Fruit fly (Drosophila melanogaster) whole organism, embryonic: ENCODE data around the gene CG5641.

Source experiments
- ATbp ChIP-seq: fragments of 200-800 bp; sonication (Bioruptor generic); optimal IDR thresholded peaks from 2 replicates; lab custom pipeline; 2017; ENCODE audit warnings: missing biosample characterization, mild to moderate bottlenecking, missing genetic modification characterization, missing genetic modification reagents
- Ada2b ChIP-seq: fragments of 200-800 bp; sonication (Bioruptor generic); IDR thresholded peaks from 2 replicates; pipeline ENCODE4 v1.3.6; 2022; ENCODE audit warnings: missing biosample characterization, missing genetic modification characterization
- C15 ChIP-seq: fragments of 200-800 bp; sonication (Bioruptor generic); IDR thresholded peaks from 3 replicates; pipeline ENCODE4 v1.3.6; 2022; ENCODE audit warnings: missing biosample characterization, missing genetic modification characterization
- CG11695 ChIP-seq: fragments of 200-800 bp; sonication (Bioruptor generic); IDR thresholded peaks from 3 replicates; pipeline ENCODE4 v1.3.6; 2022; ENCODE audit warnings: missing biosample characterization, missing genetic modification characterization
- CG12659 ChIP-seq: fragments of 200-800 bp; sonication (Bioruptor generic); optimal IDR thresholded peaks from 3 replicates; lab custom pipeline; 2017; ENCODE audit warnings: mild to moderate bottlenecking, missing biosample characterization, missing genetic modification reagents, missing genetic modification characterization
- CG13287 ChIP-seq: fragments of 200-800 bp; sonication (Bioruptor generic); IDR thresholded peaks from 2 replicates; pipeline ENCODE4 v1.3.6; 2022; ENCODE audit warnings: missing biosample characterization, missing genetic modification characterization; ENCODE audit not compliant: partially characterized antibody
- CG17186 ChIP-seq: fragments of 200-800 bp; sonication (Bioruptor generic); optimal IDR thresholded peaks from 3 replicates; lab custom pipeline; 2017; ENCODE audit warnings: missing biosample characterization, missing genetic modification reagents, missing genetic modification characterization
- CG17912 ChIP-seq: fragments of 200-800 bp; sonication (Bioruptor generic); optimal IDR thresholded peaks from 2 replicates; lab custom pipeline; 2018; ENCODE audit warnings: missing biosample characterization, mild to moderate bottlenecking, missing genetic modification characterization
- CG1792 ChIP-seq: fragments of 200-800 bp; sonication (Bioruptor generic); optimal IDR thresholded peaks from 2 replicates; lab custom pipeline; 2016; ENCODE audit warnings: missing biosample characterization, missing genetic modification characterization
- CG31365 ChIP-seq: fragments of 200-800 bp; sonication (Bioruptor generic); optimal IDR thresholded peaks from 2 replicates; lab custom pipeline; 2018; ENCODE audit warnings: missing biosample characterization, mild to moderate bottlenecking, missing genetic modification characterization
- CG31388 ChIP-seq: fragments of 200-800 bp; sonication (Bioruptor generic); optimal IDR thresholded peaks from 2 replicates; lab custom pipeline; 2016; ENCODE audit warnings: missing biosample characterization, missing genetic modification characterization
- CG3163 ChIP-seq: fragments of 200-800 bp; sonication (Bioruptor generic); optimal IDR thresholded peaks from 3 replicates; lab custom pipeline; 2016; ENCODE audit warnings: missing biosample characterization, missing genetic modification characterization
- CG4617 ChIP-seq: fragments of 200-800 bp; sonication (Bioruptor generic); optimal IDR thresholded peaks from 3 replicates; lab custom pipeline; 2016; ENCODE audit warnings: missing biosample characterization, missing genetic modification characterization, borderline replicate concordance
- CG8944 ChIP-seq: fragments of 200-800 bp; sonication (Bioruptor generic); optimal IDR thresholded peaks from 3 replicates; lab custom pipeline; 2016; ENCODE audit warnings: missing biosample characterization, missing genetic modification characterization
- CG9437 ChIP-seq: fragments of 200-800 bp; sonication (Bioruptor generic); optimal IDR thresholded peaks from 2 replicates; lab custom pipeline; 2018; ENCODE audit warnings: missing biosample characterization, mild to moderate bottlenecking, missing genetic modification characterization
- CG9932 ChIP-seq: fragments of 200-800 bp; sonication (Bioruptor generic); IDR thresholded peaks from 2 replicates; pipeline ENCODE4 v1.3.6; 2022; ENCODE audit warnings: missing biosample characterization, missing genetic modification characterization
- CTCF ChIP-seq: fragments of 200-800 bp; sonication (Bioruptor generic); optimal IDR thresholded peaks from 2 replicates; lab custom pipeline; 2017; ENCODE audit warnings: missing biosample characterization, mild to moderate bottlenecking, missing genetic modification characterization, moderate library complexity
- Dll ChIP-seq: fragments of 200-800 bp; sonication (Bioruptor generic); IDR thresholded peaks from 4 replicates; pipeline ENCODE4 v1.3.6; 2022; ENCODE audit warnings: missing biosample characterization, missing genetic modification characterization; ENCODE audit not compliant: partially characterized antibody
- E2f1 ChIP-seq: fragments of 200-800 bp; sonication (Bioruptor generic); IDR thresholded peaks from 2 replicates; pipeline ENCODE4 v1.3.6; 2022; ENCODE audit warnings: missing biosample characterization, missing genetic modification characterization
- Ets97D ChIP-seq: fragments of 200-800 bp; sonication (Bioruptor generic); optimal IDR thresholded peaks from 3 replicates; lab custom pipeline; 2016; ENCODE audit warnings: missing biosample characterization, missing genetic modification characterization
- Fer1 ChIP-seq: fragments of 200-800 bp; sonication (Bioruptor generic); optimal IDR thresholded peaks from 2 replicates; lab custom pipeline; 2017; ENCODE audit warnings: missing biosample characterization, mild to moderate bottlenecking, missing genetic modification characterization
- Fer2 ChIP-seq: fragments of 200-800 bp; sonication (Bioruptor generic); optimal IDR thresholded peaks from 2 replicates; lab custom pipeline; 2018; ENCODE audit warnings: missing biosample characterization, mild to moderate bottlenecking, missing genetic modification characterization, moderate library complexity
- H2.0 ChIP-seq: fragments of 200-800 bp; sonication (Bioruptor generic); IDR thresholded peaks from 2 replicates; pipeline ENCODE4 v1.3.6; 2022; ENCODE audit warnings: missing biosample characterization, missing genetic modification characterization
- NFAT ChIP-seq: fragments of 200-800 bp; sonication (Bioruptor generic); IDR thresholded peaks from 2 replicates; pipeline ENCODE4 v1.3.6; 2022; ENCODE audit warnings: missing biosample characterization, missing genetic modification characterization
- Nf-YC ChIP-seq: fragments of 200-800 bp; optimal IDR thresholded peaks from 3 replicates; lab custom pipeline; 2019; ENCODE audit warnings: missing biosample characterization, mild to moderate bottlenecking, missing genetic modification characterization, moderate library complexity
- PHDP ChIP-seq: fragments of 200-800 bp; sonication (Bioruptor generic); optimal IDR thresholded peaks from 3 replicates; lab custom pipeline; 2018; ENCODE audit warnings: missing biosample characterization, mild to moderate bottlenecking, missing genetic modification characterization, moderate library complexity
- Scr ChIP-seq: fragments of 200-800 bp; sonication (Bioruptor generic); IDR thresholded peaks from 2 replicates; pipeline ENCODE4 v1.3.6; 2022; ENCODE audit warnings: missing biosample characterization, missing genetic modification characterization; ENCODE audit not compliant: partially characterized antibody
- Sox102F ChIP-seq: fragments of 200-800 bp; sonication (Bioruptor generic); optimal IDR thresholded peaks from 2 replicates; lab custom pipeline; 2018; ENCODE audit warnings: missing biosample characterization, mild to moderate bottlenecking, missing genetic modification characterization, moderate library complexity
- TFAM ChIP-seq: fragments of 200-800 bp; sonication (Bioruptor generic); optimal IDR thresholded peaks from 2 replicates; lab custom pipeline; 2017; ENCODE audit warnings: missing biosample characterization, missing genetic modification characterization, inconsistent platforms
- Usf ChIP-seq: fragments of 200-800 bp; sonication (Bioruptor generic); optimal IDR thresholded peaks from 2 replicates; lab custom pipeline; 2017; ENCODE audit warnings: missing genotype, missing biosample characterization, missing genetic modification characterization
- Xbp1 ChIP-seq: fragments of 200-800 bp; sonication (Bioruptor generic); optimal IDR thresholded peaks from 3 replicates; lab custom pipeline; 2016; ENCODE audit warnings: missing biosample characterization, mild to moderate bottlenecking, missing genetic modification characterization
- Xrp1 ChIP-seq: fragments of 200-800 bp; sonication (Bioruptor generic); IDR thresholded peaks from 2 replicates; pipeline ENCODE4 v1.3.6; 2022; ENCODE audit warnings: missing biosample characterization, missing genetic modification characterization
- crp ChIP-seq, 2 experiments: fragments of 200-800 bp; sonication (Bioruptor generic); optimal IDR thresholded peaks; 2 replicates in 1 of 2; 3 replicates in 1 of 2; lab custom pipeline; 2017; ENCODE audit warnings: missing biosample characterization in 2 of 2, missing genetic modification characterization in 2 of 2, mild to moderate bottlenecking in 1 of 2, moderate library complexity in 1 of 2
- da ChIP-seq: fragments of 200-800 bp; sonication (Bioruptor generic); optimal IDR thresholded peaks from 2 replicates; lab custom pipeline; 2016; ENCODE audit warnings: missing biosample characterization, missing genetic modification characterization
- gcm ChIP-seq: fragments of 200-800 bp; sonication (Bioruptor generic); optimal IDR thresholded peaks from 2 replicates; lab custom pipeline; 2019; ENCODE audit warnings: missing biosample characterization, mild to moderate bottlenecking, missing genetic modification characterization, moderate library complexity
- gt ChIP-seq: fragments of 200-800 bp; sonication (Bioruptor generic); IDR thresholded peaks from 2 replicates; pipeline ENCODE4 v1.3.6; 2022; ENCODE audit warnings: missing biosample characterization, missing genetic modification characterization
- h ChIP-seq: fragments of >200 bp; optimal IDR thresholded peaks from 2 replicates; lab custom pipeline; 2017
- her ChIP-seq: fragments of 200-800 bp; sonication (Bioruptor generic); optimal IDR thresholded peaks from 2 replicates; lab custom pipeline; 2016; ENCODE audit warnings: missing biosample characterization, missing genetic modification characterization
- hth ChIP-seq: fragments of >200 bp; optimal IDR thresholded peaks from 2 replicates; lab custom pipeline; 2017; ENCODE audit warnings: inconsistent platforms
- kay ChIP-seq: fragments of 200-800 bp; sonication (Bioruptor generic); optimal IDR thresholded peaks from 2 replicates; lab custom pipeline; 2016; ENCODE audit warnings: missing biosample characterization, missing genetic modification characterization
- lab ChIP-seq: fragments of 200-800 bp; sonication (Bioruptor generic); optimal IDR thresholded peaks from 3 replicates; lab custom pipeline; 2017; ENCODE audit warnings: missing biosample characterization, missing genetic modification characterization, mild to moderate bottlenecking, moderate library complexity, missing genetic modification reagents
- lmd ChIP-seq: fragments of 200-800 bp; sonication (Bioruptor generic); IDR thresholded peaks from 2 replicates; pipeline ENCODE4 v1.3.6; 2022; ENCODE audit warnings: missing biosample characterization, missing genetic modification characterization
- lola ChIP-seq, 3 experiments: fragments of >200 bp in 2 of 3; fragments of 200-800 bp in 1 of 3; sonication (Bioruptor generic) in 1 of 3; optimal IDR thresholded peaks; 2 replicates each; lab custom pipeline; 2017 to 2019; ENCODE audit warnings: missing biosample characterization in 3 of 3, missing genetic modification characterization in 3 of 3, mild to moderate bottlenecking in 1 of 3, moderate library complexity in 1 of 3
- nerfin-1 ChIP-seq: fragments of 200-800 bp; sonication (Bioruptor generic); optimal IDR thresholded peaks from 3 replicates; lab custom pipeline; 2019; ENCODE audit warnings: missing biosample characterization, mild to moderate bottlenecking, missing genetic modification characterization, moderate library complexity
- nom ChIP-seq: fragments of 200-800 bp; sonication (Bioruptor generic); optimal IDR thresholded peaks from 2 replicates; lab custom pipeline; 2017; ENCODE audit warnings: missing biosample characterization, missing genetic modification characterization, mild to moderate bottlenecking, moderate library complexity, missing genetic modification reagents
- phol ChIP-seq: fragments of 200-800 bp; sonication (Bioruptor generic); optimal IDR thresholded peaks from 3 replicates; lab custom pipeline; 2018; ENCODE audit warnings: missing biosample characterization, mild to moderate bottlenecking, missing genetic modification characterization, moderate library complexity
- seq ChIP-seq: fragments of 200-800 bp; sonication (Bioruptor generic); IDR thresholded peaks from 2 replicates; pipeline ENCODE4 v1.3.6; 2022; ENCODE audit warnings: missing biosample characterization, missing genetic modification characterization
- sisA ChIP-seq: fragments of 200-800 bp; sonication (Bioruptor generic); IDR thresholded peaks from 2 replicates; pipeline ENCODE4 v1.3.6; 2022; ENCODE audit warnings: missing biosample characterization, missing genetic modification characterization
- slbo ChIP-seq: fragments of 200-800 bp; sonication (Bioruptor generic); IDR thresholded peaks from 2 replicates; pipeline ENCODE4 v1.3.6; 2022; ENCODE audit warnings: missing biosample characterization, missing genetic modification characterization
- slp2 ChIP-seq: fragments of 200-800 bp; sonication (Bioruptor generic); optimal IDR thresholded peaks from 2 replicates; lab custom pipeline; 2016; ENCODE audit warnings: missing biosample characterization, missing genetic modification characterization
- sr ChIP-seq: fragments of 200-800 bp; sonication (Bioruptor generic); IDR thresholded peaks from 3 replicates; pipeline ENCODE4 v1.3.6; 2022; ENCODE audit warnings: missing biosample characterization, missing genetic modification characterization
- yki ChIP-seq: fragments of >200 bp; optimal IDR thresholded peaks from 3 replicates; lab custom pipeline; 2018

The CG5641 gene

dm6 chr3R:12402935-12403334, 26.1 kb downstream of the CG5641 start (continued):
- TF ChIP-seq Dll (GFP tag; lab: Robert Waterston, UW) (peak; percentile 72), CG31388 (GFP tag; lab: Kevin White, UChicago) (peak; percentile 97), CG9437 (peak; percentile 92), yki (no peak), Fer2 (tag; lab: Kevin White, UChicago) (peak; percentile 97), Nf-YC (tag; lab: Kevin White, UChicago) (peak; percentile 92), C15 (peak; percentile 87), TFAM (GFP tag; lab: Kevin White, UChicago) (peak; percentile 94), sisA (peak; percentile 89), CG13287 (GFP tag; lab: Robert Waterston, UW) (peak; percentile 71; the same call in 1 of the 2 replicates), h (lab: Kevin White, UChicago) (no peak), sr (GFP tag; lab: Robert Waterston, UW) (peak; percentile 83), kay (GFP tag; lab: Kevin White, UChicago) (peak; percentile 89), CG3163 (GFP tag; lab: Kevin White, UChicago) (peak; percentile 75), gcm (GFP tag; lab: Kevin White, UChicago) (peak; percentile 98), Xbp1 (peak; percentile 97), E2f1 (GFP tag; lab: Robert Waterston, UW) (peak; percentile 95), da (GFP tag; lab: Kevin White, UChicago) (peak; percentile 85), ATbp (GFP tag; lab: Kevin White, UChicago) (peak; percentile 99), Xrp1 (GFP tag; lab: Robert Waterston, UW) (peak; percentile 99), nom (GFP tag; lab: Kevin White, UChicago) (peak; percentile 99), Sox102F (GFP tag; lab: Kevin White, UChicago) (peak; percentile 98), her (GFP tag; lab: Kevin White, UChicago) (peak; percentile 90), CG11695 (GFP tag; lab: Robert Waterston, UW) (peak; percentile 97), lab (peak; percentile 98), H2.0 (GFP tag; lab: Robert Waterston, UW) (peak; percentile 96), nerfin-1 (tag; lab: Kevin White, UChicago) (peak; percentile 98), CG31365 (peak; percentile 90), CG4617 (peak; percentile 84), CG9932 (GFP tag; lab: Robert Waterston, UW) (no peak; the same call in 1 of the 2 replicates), NFAT (peak; percentile 92), CG17912 (GFP tag; lab: Kevin White, UChicago) (peak; percentile 98), lola (GFP tag; optimal IDR thresholded peaks at IDR 0.05; lab: Kevin White, UChicago) (peak in 1 of 3 experiments; percentile 99), gt (GFP tag; lab: Robert Waterston, UW) (peak; percentile 85), lmd (GFP tag; lab: Robert Waterston, UW) (peak; percentile 94), CG1792 (peak; percentile 97), slp2 (GFP tag; lab: Kevin White, UChicago) (peak; percentile 93), Usf (GFP tag; lab: Kevin White, UChicago) (peak; percentile 93), Ada2b (GFP tag; lab: Robert Waterston, UW) (peak; percentile 99), CG8944 (GFP tag; lab: Kevin White, UChicago) (peak; percentile 87), CG17186 (GFP tag; lab: Kevin White, UChicago) (peak; percentile 97), Ets97D (GFP tag; lab: Kevin White, UChicago) (peak; percentile 90), phol (peak; percentile 99), seq (GFP tag; lab: Robert Waterston, UW) (peak; percentile 97), Scr (GFP tag; lab: Robert Waterston, UW) (peak; percentile 51), PHDP (tag; lab: Kevin White, UChicago) (peak; percentile 99), crp (GFP tag; optimal IDR thresholded peaks at IDR 0.05; lab: Kevin White, UChicago) (peak in 1 of 2 experiments; percentile 67), CTCF (GFP tag; lab: Kevin White, UChicago) (peak; percentile 70), CG12659 (GFP tag; lab: Kevin White, UChicago) (peak; percentile 97), Fer1 (GFP tag; lab: Kevin White, UChicago) (peak; percentile 98), hth (lab: Kevin White, UChicago) (no peak), slbo (GFP tag; lab: Robert Waterston, UW) (peak; percentile 92)
